ENCODE assay signal across 3 worm cellular contexts in genomic region chrIV:3551777-3552462, ce11.
TF ChIP-seq lines count a peak whose summit lies in the region.

No protein-coding gene starts in this region.

TF ChIP-seq in whole organism, L1 larva, 84 proteins besides CTCF, POLR2A, EP300 and RAD21 (continued from another document and continues in another):
- no peak for TF ChIP-seq zip-4 (GFP tag; optimal IDR thresholded peaks at IDR 0.05; lab: Kevin White, UChicago)
- peak; percentile 27 for TF ChIP-seq pax-3 (tag; optimal IDR thresholded peaks at IDR 0.05; lab: Kevin White, UChicago)
- no peak for TF ChIP-seq unc-98 (GFP tag; IDR thresholded peaks at IDR 0.05; lab: Robert Waterston, UW)
- TF ChIP-seq ceh-63 (GFP tag; optimal IDR thresholded peaks at IDR 0.05; lab: Kevin White, UChicago): no peak
- TF ChIP-seq zag-1 (tag; optimal IDR thresholded peaks at IDR 0.05; lab: Kevin White, UChicago): no peak
- TF ChIP-seq nhr-12 (tag; optimal IDR thresholded peaks at IDR 0.05; lab: Kevin White, UChicago): no peak
- peak; percentile 77 for TF ChIP-seq nhr-47 (tag; optimal IDR thresholded peaks at IDR 0.05; lab: Kevin White, UChicago)
- TF ChIP-seq unc-30 (tag; optimal IDR thresholded peaks at IDR 0.05; lab: Kevin White, UChicago): no peak
- peak; percentile 18 for TF ChIP-seq tbx-2 (tag; optimal IDR thresholded peaks at IDR 0.05; lab: Kevin White, UChicago)
- TF ChIP-seq unc-62 (GFP tag; optimal IDR thresholded peaks at IDR 0.05; lab: Kevin White, UChicago): no peak
- TF ChIP-seq C04F5.9 (tag; optimal IDR thresholded peaks at IDR 0.05; lab: Kevin White, UChicago): no peak
- TF ChIP-seq tlp-1 (tag; optimal IDR thresholded peaks at IDR 0.05; lab: Kevin White, UChicago): no peak
- TF ChIP-seq pqm-1 (tag; optimal IDR thresholded peaks at IDR 0.05; lab: Kevin White, UChicago): no peak
- no peak for TF ChIP-seq efl-3 (GFP tag; optimal IDR thresholded peaks at IDR 0.05; lab: Kevin White, UChicago)
- no peak for TF ChIP-seq ceh-88 (GFP tag; IDR thresholded peaks at IDR 0.05; lab: Robert Waterston, UW)
- no peak for TF ChIP-seq lir-3 (tag; optimal IDR thresholded peaks at IDR 0.05; lab: Kevin White, UChicago; ENCODE audit: poor library complexity)
- TF ChIP-seq mep-1 (tag; optimal IDR thresholded peaks at IDR 0.05; lab: Kevin White, UChicago): peak; percentile 47
- no peak for TF ChIP-seq hlh-4 (tag; optimal IDR thresholded peaks at IDR 0.05; lab: Kevin White, UChicago)
- TF ChIP-seq sox-4 (tag; optimal IDR thresholded peaks at IDR 0.05; lab: Kevin White, UChicago): peak; percentile 13
- TF ChIP-seq lin-14 (GFP tag; optimal IDR thresholded peaks at IDR 0.05; lab: Kevin White, UChicago): peak; percentile 55
- TF ChIP-seq lin-39 (tag; optimal IDR thresholded peaks at IDR 0.05; lab: Kevin White, UChicago): no peak
- no peak for TF ChIP-seq mab-9 (GFP tag; IDR thresholded peaks at IDR 0.05; lab: Robert Waterston, UW)
- TF ChIP-seq fkh-10 (GFP tag; optimal IDR thresholded peaks at IDR 0.05; lab: Kevin White, UChicago): peak; percentile 16
- no peak for TF ChIP-seq nhr-84 (tag; optimal IDR thresholded peaks at IDR 0.05; lab: Kevin White, UChicago)
- no peak for TF ChIP-seq Y116A8C.19 (tag; optimal IDR thresholded peaks at IDR 0.05; lab: Kevin White, UChicago; ENCODE audit: borderline replicate concordance)
- TF ChIP-seq nhr-90 (tag; optimal IDR thresholded peaks at IDR 0.05; lab: Kevin White, UChicago; ENCODE audit: poor library complexity): peak; percentile 70
- peak in 1 of 2 experiments; percentile 20 for TF ChIP-seq ztf-11 (tag; optimal IDR thresholded peaks at IDR 0.05; lab: Kevin White, UChicago)
- no peak for TF ChIP-seq ets-5 (GFP tag; IDR thresholded peaks at IDR 0.05; lab: Robert Waterston, UW)
- peak; percentile 57 for TF ChIP-seq jun-1 (tag; optimal IDR thresholded peaks at IDR 0.05; lab: Kevin White, UChicago)
- peak; percentile 42 for TF ChIP-seq snpc-4 (tag; optimal IDR thresholded peaks at IDR 0.05; lab: Kevin White, UChicago)
- TF ChIP-seq fkh-4 (tag; optimal IDR thresholded peaks at IDR 0.05; lab: Kevin White, UChicago; ENCODE audit: borderline replicate concordance): no peak
- TF ChIP-seq hpl-2 (GFP tag; optimal IDR thresholded peaks at IDR 0.05; lab: Kevin White, UChicago): no peak
- TF ChIP-seq dpl-1 (GFP tag; optimal IDR thresholded peaks at IDR 0.05; lab: Kevin White, UChicago): peak; percentile 20 to 33 (median 27)
- peak; percentile 69 for TF ChIP-seq rnt-1 (tag; optimal IDR thresholded peaks at IDR 0.05; lab: Kevin White, UChicago)
- TF ChIP-seq sup-37 (GFP tag; optimal IDR thresholded peaks at IDR 0.05; lab: Kevin White, UChicago): no peak
- no peak for TF ChIP-seq grh-1 (GFP tag; IDR thresholded peaks at IDR 0.05; lab: Robert Waterston, UW)
- no peak for TF ChIP-seq ceh-8 (GFP tag; optimal IDR thresholded peaks at IDR 0.05; lab: Kevin White, UChicago)
- no peak for TF ChIP-seq pag-3 (tag; optimal IDR thresholded peaks at IDR 0.05; lab: Kevin White, UChicago; ENCODE audit: borderline replicate concordance, insufficient read depth)
- TF ChIP-seq nhr-19 (GFP tag; conservative IDR thresholded peaks at IDR 0.05; lab: Robert Waterston, UW): peak; percentile 61
- TF ChIP-seq blmp-1 (tag; optimal IDR thresholded peaks at IDR 0.05; lab: Kevin White, UChicago): no peak
- TF ChIP-seq ces-1 (GFP tag; optimal IDR thresholded peaks at IDR 0.05; lab: Kevin White, UChicago): no peak
- TF ChIP-seq ceh-82 (tag; optimal IDR thresholded peaks at IDR 0.05; lab: Kevin White, UChicago): peak; percentile 20 to 63 (median 38)
- TF ChIP-seq xbp-1 (tag; optimal IDR thresholded peaks at IDR 0.05; lab: Kevin White, UChicago): peak; percentile 52
- TF ChIP-seq lin-35 (GFP tag; optimal IDR thresholded peaks at IDR 0.05; lab: Kevin White, UChicago): peak; percentile 51 to 56

TF ChIP-seq in whole organism, L3 larva, 47 proteins besides CTCF, POLR2A, EP300 and RAD21 (continued from another document):
- TF ChIP-seq zag-1 (tag; optimal IDR thresholded peaks at IDR 0.05; lab: Kevin White, UChicago) (no peak), pqm-1 (tag; optimal IDR thresholded peaks at IDR 0.05; lab: Kevin White, UChicago) (peak; percentile 17), lin-15B (tag; optimal IDR thresholded peaks at IDR 0.05; lab: Kevin White, UChicago) (peak; percentile 27), elt-2 (tag; optimal IDR thresholded peaks at IDR 0.05; lab: Kevin White, UChicago) (peak; percentile 33), snpc-4 (tag; optimal IDR thresholded peaks at IDR 0.05; lab: Kevin White, UChicago) (peak; percentile 9), sea-2 (GFP tag; optimal IDR thresholded peaks at IDR 0.05; lab: Kevin White, UChicago) (no peak), mdl-1 (tag; optimal IDR thresholded peaks at IDR 0.05; lab: Kevin White, UChicago) (no peak), nhr-77 (tag; optimal IDR thresholded peaks at IDR 0.05; lab: Kevin White, UChicago) (no peak), elt-3 (tag; optimal IDR thresholded peaks at IDR 0.05; lab: Kevin White, UChicago) (no peak), ztf-4 (tag; optimal IDR thresholded peaks at IDR 0.05; lab: Kevin White, UChicago) (peak; percentile 4), fos-1 (tag; optimal IDR thresholded peaks at IDR 0.05; lab: Kevin White, UChicago) (no peak), ztf-11 (tag; optimal IDR thresholded peaks at IDR 0.05; lab: Kevin White, UChicago) (no peak)

TF ChIP-seq in whole organism, young adult, 124 proteins besides CTCF, POLR2A, EP300 and RAD21 (continued from another document and continues in another):
- peak; percentile 7 for TF ChIP-seq snpc-1.3 (tag; optimal IDR thresholded peaks at IDR 0.05; lab: Kevin White, UChicago; ENCODE audit: insufficient read depth)
- peak; percentile 58; the same call in 1 of the 2 replicates for TF ChIP-seq Y53G8AR.9 (GFP tag; conservative IDR thresholded peaks at IDR 0.05; lab: Robert Waterston, UW)
- TF ChIP-seq madf-6 (GFP tag; IDR thresholded peaks at IDR 0.05; lab: Robert Waterston, UW): 0 out of 2 replicates have a peak, but pooled peaks have one; percentile 47
- no peak for TF ChIP-seq tbx-9 (tag; optimal IDR thresholded peaks at IDR 0.05; lab: Kevin White, UChicago; ENCODE audit: borderline replicate concordance)
- TF ChIP-seq sdz-38 (tag; optimal IDR thresholded peaks at IDR 0.05; lab: Kevin White, UChicago): no peak
- TF ChIP-seq sptf-2 (GFP tag; optimal IDR thresholded peaks at IDR 0.05; lab: Kevin White, UChicago): no peak
- no peak for TF ChIP-seq ekl-4 (GFP tag; IDR thresholded peaks at IDR 0.05; lab: Robert Waterston, UW)
- peak; percentile 32 for TF ChIP-seq attf-5 (GFP tag; optimal IDR thresholded peaks at IDR 0.05; lab: Kevin White, UChicago)
- no peak for TF ChIP-seq hlh-26 (GFP tag; conservative IDR thresholded peaks at IDR 0.05; lab: Robert Waterston, UW)
- peak; percentile 86 for TF ChIP-seq rpc-1 (optimal IDR thresholded peaks at IDR 0.05; lab: Kevin White, UChicago)
- TF ChIP-seq rpc-1 (tag; optimal IDR thresholded peaks at IDR 0.05; lab: Kevin White, UChicago): peak; percentile 86
- peak; percentile 85 for TF ChIP-seq die-1 (tag; optimal IDR thresholded peaks at IDR 0.05; lab: Kevin White, UChicago)
- TF ChIP-seq ztf-26 (tag; optimal IDR thresholded peaks at IDR 0.05; lab: Kevin White, UChicago): peak; percentile 47
- peak; percentile 91 for TF ChIP-seq ZK185.1 (tag; optimal IDR thresholded peaks at IDR 0.05; lab: Kevin White, UChicago; ENCODE audit: poor library complexity, severe bottlenecking)
- TF ChIP-seq ceh-40 (GFP tag; IDR thresholded peaks at IDR 0.05; lab: Robert Waterston, UW): no peak
- peak; percentile 89 for TF ChIP-seq B0261.1 (tag; optimal IDR thresholded peaks at IDR 0.05; lab: Kevin White, UChicago)
- TF ChIP-seq ceh-58 (GFP tag; IDR thresholded peaks at IDR 0.05; lab: Robert Waterston, UW): no peak
- TF ChIP-seq hsf-1 (GFP tag; IDR thresholded peaks at IDR 0.05; lab: Robert Waterston, UW): no peak
- no peak for TF ChIP-seq lin-35 (GFP tag; optimal IDR thresholded peaks at IDR 0.05; lab: Kevin White, UChicago)
- peak; percentile 69 for TF ChIP-seq zfh-2 (GFP tag; conservative IDR thresholded peaks at IDR 0.05; lab: Robert Waterston, UW)
- TF ChIP-seq hrde-1 (tag; optimal IDR thresholded peaks at IDR 0.05; lab: Kevin White, UChicago; ENCODE audit: borderline replicate concordance): peak; percentile 65
- TF ChIP-seq ztf-25 (GFP tag; IDR thresholded peaks at IDR 0.05; lab: Robert Waterston, UW): peak; percentile 59; the same call in 1 of the 2 replicates
- no peak for TF ChIP-seq ztf-6 (GFP tag; IDR thresholded peaks at IDR 0.05; lab: Robert Waterston, UW)
- peak; percentile 36 to 72 for TF ChIP-seq rec-8 (tag; optimal IDR thresholded peaks at IDR 0.05; lab: Kevin White, UChicago)
- no peak for TF ChIP-seq somi-1 (GFP tag; optimal IDR thresholded peaks at IDR 0.05; lab: Kevin White, UChicago)
- TF ChIP-seq K11D2.4 (GFP tag; IDR thresholded peaks at IDR 0.05; lab: Robert Waterston, UW): 0 out of 2 replicates have a peak, but pooled peaks have one; percentile 46
- no peak for TF ChIP-seq F55B11.4 (tag; optimal IDR thresholded peaks at IDR 0.05; lab: Kevin White, UChicago; ENCODE audit: borderline replicate concordance, insufficient read depth)
- TF ChIP-seq aptf-3 (GFP tag; IDR thresholded peaks at IDR 0.05; lab: Robert Waterston, UW): 0 out of 2 replicates have a peak, but pooled peaks have one; percentile 40
- TF ChIP-seq Y95B8A.8 (GFP tag; IDR thresholded peaks at IDR 0.05; lab: Robert Waterston, UW): no peak
- no peak for TF ChIP-seq F39B2.1 (GFP tag; IDR thresholded peaks at IDR 0.05; lab: Robert Waterston, UW)
- no peak for TF ChIP-seq attf-6 (GFP tag; IDR thresholded peaks at IDR 0.05; lab: Robert Waterston, UW)
- TF ChIP-seq gei-17 (GFP tag; optimal IDR thresholded peaks at IDR 0.05; lab: Kevin White, UChicago): peak; percentile 0
- peak; percentile 21; the same call in 1 of the 2 replicates for TF ChIP-seq egrh-3 (GFP tag; IDR thresholded peaks at IDR 0.05; lab: Robert Waterston, UW)
- TF ChIP-seq chd-7 (tag; optimal IDR thresholded peaks at IDR 0.05; lab: Kevin White, UChicago): peak; percentile 59
- TF ChIP-seq xnd-1 (tag; optimal IDR thresholded peaks at IDR 0.05; lab: Kevin White, UChicago): no peak
- no peak for TF ChIP-seq C06A6.2 (GFP tag; conservative IDR thresholded peaks at IDR 0.05; lab: Robert Waterston, UW)
- no peak for TF ChIP-seq dpff-1 (tag; optimal IDR thresholded peaks at IDR 0.05; lab: Kevin White, UChicago)
- TF ChIP-seq Y56A3A.18 (GFP tag; IDR thresholded peaks at IDR 0.05; lab: Robert Waterston, UW): peak; percentile 69; the same call in 1 of the 2 replicates
- peak; percentile 31 for TF ChIP-seq mes-4 (tag; optimal IDR thresholded peaks at IDR 0.05; lab: Kevin White, UChicago)
- peak; percentile 82 for TF ChIP-seq nfyb-1 (GFP tag; IDR thresholded peaks at IDR 0.05; lab: Robert Waterston, UW)
- no peak for TF ChIP-seq B0336.3 (GFP tag; IDR thresholded peaks at IDR 0.05; lab: Robert Waterston, UW)
- no peak for TF ChIP-seq madf-3 (GFP tag; IDR thresholded peaks at IDR 0.05; lab: Robert Waterston, UW)
- no peak for TF ChIP-seq dpl-1 (GFP tag; optimal IDR thresholded peaks at IDR 0.05; lab: Kevin White, UChicago)
- TF ChIP-seq F22D6.2 (tag; optimal IDR thresholded peaks at IDR 0.05; lab: Kevin White, UChicago): no peak
- peak; percentile 52 for TF ChIP-seq madf-10 (tag; optimal IDR thresholded peaks at IDR 0.05; lab: Kevin White, UChicago)
- TF ChIP-seq Y67H2A.10 (GFP tag; conservative IDR thresholded peaks at IDR 0.05; lab: Robert Waterston, UW): 0 out of 2 replicates have a peak, but pooled peaks have one; percentile 16
- no peak for TF ChIP-seq B0035.1 (tag; optimal IDR thresholded peaks at IDR 0.05; lab: Kevin White, UChicago)
- TF ChIP-seq ztf-28 (GFP tag; IDR thresholded peaks at IDR 0.05; lab: Robert Waterston, UW): no peak
- TF ChIP-seq tlf-1 (GFP tag; optimal IDR thresholded peaks at IDR 0.05; lab: Kevin White, UChicago): no peak
- peak; percentile 84 for TF ChIP-seq nhr-90 (tag; optimal IDR thresholded peaks at IDR 0.05; lab: Kevin White, UChicago)
- no peak for TF ChIP-seq unc-130 (GFP tag; optimal IDR thresholded peaks at IDR 0.05; lab: Kevin White, UChicago)
- no peak for TF ChIP-seq lsy-27 (tag; optimal IDR thresholded peaks at IDR 0.05; lab: Kevin White, UChicago; ENCODE audit: borderline replicate concordance, insufficient read depth)
- no peak for TF ChIP-seq nhr-120 (GFP tag; IDR thresholded peaks at IDR 0.05; lab: Robert Waterston, UW)
- no peak for TF ChIP-seq C17E4.6 (GFP tag; IDR thresholded peaks at IDR 0.05; lab: Robert Waterston, UW)
- TF ChIP-seq F10E7.11 (tag; optimal IDR thresholded peaks at IDR 0.05; lab: Kevin White, UChicago): no peak
- TF ChIP-seq mel-28 (tag; optimal IDR thresholded peaks at IDR 0.05; lab: Kevin White, UChicago; ENCODE audit: borderline replicate concordance): no peak
- no peak for TF ChIP-seq egl-18 (GFP tag; IDR thresholded peaks at IDR 0.05; lab: Robert Waterston, UW)
- TF ChIP-seq ama-1 (optimal IDR thresholded peaks at IDR 0.05; lab: Kevin White, UChicago): no peak
- peak; percentile 54 to 78 for TF ChIP-seq ama-1 (GFP tag; optimal IDR thresholded peaks at IDR 0.05; lab: Kevin White, UChicago)
- no peak for TF ChIP-seq bed-1 (GFP tag; IDR thresholded peaks at IDR 0.05; lab: Robert Waterston, UW)
- no peak for TF ChIP-seq nhr-27 (tag; optimal IDR thresholded peaks at IDR 0.05; lab: Kevin White, UChicago)
- peak; percentile 22; the same call in 1 of the 2 replicates for TF ChIP-seq ceh-100 (GFP tag; IDR thresholded peaks at IDR 0.05; lab: Robert Waterston, UW)
- no peak for TF ChIP-seq nfya-2 (GFP tag; IDR thresholded peaks at IDR 0.05; lab: Robert Waterston, UW)
- TF ChIP-seq Y79H2A.3 (GFP tag; conservative IDR thresholded peaks at IDR 0.05; lab: Robert Waterston, UW): no peak
- no peak for TF ChIP-seq ztf-22 (GFP tag; optimal IDR thresholded peaks at IDR 0.05; lab: Kevin White, UChicago)
- no peak for TF ChIP-seq lir-1 (GFP tag; conservative IDR thresholded peaks at IDR 0.05; lab: Robert Waterston, UW)
- TF ChIP-seq T26A5.8 (tag; optimal IDR thresholded peaks at IDR 0.05; lab: Kevin White, UChicago): peak; percentile 37
- peak; percentile 40; the same call in 1 of the 2 replicates for TF ChIP-seq cebp-1 (GFP tag; IDR thresholded peaks at IDR 0.05; lab: Robert Waterston, UW)
- TF ChIP-seq cebp-1 (tag; optimal IDR thresholded peaks at IDR 0.05; lab: Kevin White, UChicago): no peak
- peak; percentile 78 for TF ChIP-seq dox-1 (GFP tag; IDR thresholded peaks at IDR 0.05; lab: Robert Waterston, UW)
- peak; percentile 57; the same call in 1 of the 2 replicates for TF ChIP-seq D2030.7 (GFP tag; IDR thresholded peaks at IDR 0.05; lab: Robert Waterston, UW)
- peak; percentile 31 for TF ChIP-seq lsl-1 (GFP tag; optimal IDR thresholded peaks at IDR 0.05; lab: Kevin White, UChicago)
- TF ChIP-seq bed-2 (GFP tag; IDR thresholded peaks at IDR 0.05; lab: Robert Waterston, UW): no peak
- peak; percentile 93 for TF ChIP-seq lin-26 (GFP tag; IDR thresholded peaks at IDR 0.05; lab: Robert Waterston, UW)
- TF ChIP-seq mxl-1 (tag; optimal IDR thresholded peaks at IDR 0.05; lab: Kevin White, UChicago): peak; percentile 76
- TF ChIP-seq F37B4.10 (GFP tag; IDR thresholded peaks at IDR 0.05; lab: Robert Waterston, UW): no peak
- TF ChIP-seq him-1 (tag; optimal IDR thresholded peaks at IDR 0.05; lab: Kevin White, UChicago): peak; percentile 70
- no peak for TF ChIP-seq F57A8.1 (GFP tag; optimal IDR thresholded peaks at IDR 0.05; lab: Kevin White, UChicago)
- TF ChIP-seq rcor-1 (GFP tag; IDR thresholded peaks at IDR 0.05; lab: Robert Waterston, UW): no peak; the same call in 1 of the 2 replicates
- no peak for TF ChIP-seq sea-2 (GFP tag; IDR thresholded peaks at IDR 0.05; lab: Robert Waterston, UW)
- peak; percentile 50 for TF ChIP-seq atf-7 (tag; optimal IDR thresholded peaks at IDR 0.05; lab: Kevin White, UChicago)
- no peak for TF ChIP-seq nhr-179 (tag; optimal IDR thresholded peaks at IDR 0.05; lab: Kevin White, UChicago)
- TF ChIP-seq pha-4 (tag; optimal IDR thresholded peaks at IDR 0.05; lab: Kevin White, UChicago): no peak
